Worm (Caenorhabditis elegans) whole organism, L2 larva: Measurements from ENCODE around the gene C05D12.2.

Source experiments
- F13H6.1 ChIP-seq: sonication (generic microtip); optimal IDR thresholded peaks from 2 replicates; lab custom pipeline; 2016; ENCODE audit warnings: missing genetic modification characterization, missing compliant biosample characterization
- elt-3 ChIP-seq: sonication (generic microtip); optimal IDR thresholded peaks from 2 replicates; lab custom pipeline; 2017; ENCODE audit warnings: missing biosample characterization, missing genetic modification characterization
- lin-13 ChIP-seq: fragments of 150-350 bp; optimal IDR thresholded peaks from 2 replicates; lab custom pipeline; 2014; ENCODE audit warnings: missing biosample characterization, missing genetic modification reagents, missing genetic modification characterization
- lin-39 ChIP-seq: fragments of 150-350 bp; optimal IDR thresholded peaks from 2 replicates; lab custom pipeline; 2014; ENCODE audit warnings: missing biosample characterization, missing genetic modification reagents, missing genetic modification characterization
- nhr-23 ChIP-seq: fragments of 150-350 bp; optimal IDR thresholded peaks from 2 replicates; lab custom pipeline; 2014; ENCODE audit warnings: missing biosample characterization, missing genetic modification reagents, missing genetic modification characterization
- skn-1 ChIP-seq: sonication (generic microtip); optimal IDR thresholded peaks from 2 replicates; lab custom pipeline; 2017; ENCODE audit warnings: missing biosample characterization, missing genetic modification characterization
- ztf-11 ChIP-seq: sonication (generic microtip); optimal IDR thresholded peaks from 2 replicates; lab custom pipeline; 2017; ENCODE audit warnings: missing biosample characterization, missing genetic modification characterization

ce11 chrII:11438417-11438816 lies 20.3 kb downstream of the C05D12.2 start, which contains the start of gene vha-6:
- TF ChIP-seq elt-3, result no peak
- TF ChIP-seq lin-13 (GFP tag; lab: Kevin White, UChicago), result no peak
- no peak for TF ChIP-seq skn-1 (tag; lab: Kevin White, UChicago)
- no peak for TF ChIP-seq ztf-11 (tag; lab: Kevin White, UChicago)
- no peak for TF ChIP-seq F13H6.1 (tag; lab: Kevin White, UChicago)
- no peak for TF ChIP-seq nhr-23 (tag; lab: Kevin White, UChicago)
- no peak for TF ChIP-seq lin-39 (tag; lab: Kevin White, UChicago)
